Fruit fly (Drosophila melanogaster) Kc167 (cell line): ENCODE data around the gene tal-AA.

ENCODE experiments used
- Sin3A ChIP-seq: fragments of >200 bp; optimal IDR thresholded peaks from 2 replicates; lab custom pipeline; 2018; ENCODE audit warnings: missing external identifiers
- h ChIP-seq: fragments of >200 bp; optimal IDR thresholded peaks from 3 replicates; lab custom pipeline; 2018; ENCODE audit warnings: missing external identifiers
- insv ChIP-seq: fragments of >200 bp; optimal IDR thresholded peaks from 3 replicates; lab custom pipeline; 2018; ENCODE audit warnings: missing external identifiers
- psq ChIP-seq: fragments of >200 bp; optimal IDR thresholded peaks from 2 replicates; lab custom pipeline; 2017; ENCODE audit warnings: missing external identifiers
- ttk ChIP-seq: sonication (Bioruptor generic); optimal IDR thresholded peaks from 2 replicates; lab custom pipeline; 2017; ENCODE audit warnings: missing external identifiers

DNA sequence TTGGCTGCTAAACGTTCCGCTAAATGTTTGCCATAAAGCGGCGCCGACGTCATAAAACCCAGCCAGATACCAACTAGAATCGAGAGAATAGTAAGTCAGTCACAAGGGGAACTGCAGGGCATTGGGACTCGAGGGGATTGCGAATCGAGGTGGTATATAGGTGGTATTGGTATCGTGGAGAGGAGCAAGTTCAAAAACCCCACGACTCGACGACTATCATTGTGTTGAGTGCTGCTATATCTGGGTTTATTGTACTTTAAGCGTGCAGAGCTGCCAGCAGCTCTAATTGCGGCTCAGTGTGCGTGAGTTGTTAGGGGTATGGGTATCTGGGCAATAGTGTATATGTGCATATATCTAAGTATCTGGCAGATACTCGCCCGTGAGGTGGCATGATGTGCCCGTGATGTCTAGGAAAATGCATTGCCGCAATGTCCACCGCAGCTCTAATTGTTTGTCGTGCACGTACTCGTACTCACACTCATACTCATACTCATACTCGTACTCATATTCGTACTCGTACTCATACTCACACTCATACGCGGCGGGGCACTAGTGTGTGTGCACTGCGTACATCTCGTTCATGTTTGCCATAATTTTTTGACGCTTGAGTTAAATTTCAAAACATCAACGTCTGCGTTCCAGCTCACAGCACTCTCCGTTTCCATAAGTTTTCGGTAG, 6.7 kb upstream of the tal-AA start:
- TF ChIP-seq psq (lab: Kevin White, UChicago) (no peak), insv (lab: Kevin White, UChicago) (no peak), h (no peak), ttk (lab: Kevin White, UChicago) (no peak), Sin3A (lab: Kevin White, UChicago) (no peak)
